Worm (Caenorhabditis elegans): ENCODE data around the gene bbs-4.

bbs-4 gene

DNA sequence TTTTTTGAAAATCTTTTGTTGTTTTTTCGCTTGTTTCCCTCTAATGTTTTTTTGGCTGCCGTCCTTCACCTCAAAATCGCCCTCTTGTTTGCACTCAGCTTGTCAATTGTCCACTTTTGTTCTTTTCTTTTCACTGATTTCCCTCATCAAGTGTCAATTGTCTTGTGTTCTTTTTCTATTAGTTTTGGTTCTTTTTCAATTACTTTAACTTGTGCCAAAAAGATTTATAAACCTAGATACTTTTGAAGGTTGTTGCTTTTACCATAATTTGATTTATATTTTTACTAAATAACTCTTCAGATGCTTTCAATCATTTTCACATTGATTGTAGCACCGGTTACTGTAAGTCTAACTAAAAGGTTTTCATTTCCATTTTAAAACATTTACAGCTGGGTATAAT, 43.5 kb downstream of the bbs-4 start, which contains the start of gene C48B4.13:
TSS of gene C48B4.13 (plus strand) at position 301 of the 400 bp plus-strand sequence.
- TF ChIP-seq Y48G9A.11 (GFP tag; IDR thresholded peaks at IDR 0.05) = no peak
- no peak for TF ChIP-seq zfp-2 (tag; optimal IDR thresholded peaks at IDR 0.05)
- TF ChIP-seq egl-43 (GFP tag; IDR thresholded peaks at IDR 0.05) = no peak
- no peak for TF ChIP-seq nhr-6 (tag; optimal IDR thresholded peaks at IDR 0.05)
- no peak for TF ChIP-seq zip-11 (GFP tag; IDR thresholded peaks at IDR 0.05)
- no peak for TF ChIP-seq tra-1 (GFP tag; IDR thresholded peaks at IDR 0.05)

DNA sequence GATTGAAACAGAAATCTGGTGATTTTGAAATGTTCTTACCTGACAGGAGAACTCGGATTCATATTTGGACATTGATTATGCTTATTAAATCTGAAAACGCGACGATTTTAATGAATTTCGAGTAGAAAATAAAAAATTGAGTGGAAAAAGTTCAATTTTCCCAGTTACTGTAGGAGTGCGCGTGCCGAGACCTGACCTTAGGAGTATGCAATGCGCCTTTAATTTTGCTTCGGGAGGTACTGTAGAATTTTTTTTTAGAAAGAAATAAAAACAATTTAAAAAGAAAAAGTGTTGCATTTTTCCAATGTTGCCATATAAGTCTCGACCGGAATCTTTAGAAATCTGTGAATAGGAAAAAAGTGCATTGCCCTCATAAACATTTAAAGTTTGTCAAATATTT, 46.0 kb downstream of the bbs-4 start, which contains the start of gene C48B4.11:
TSS of gene C48B4.11 (minus strand) at position 143 of the 400 bp plus-strand sequence.
- TF ChIP-seq jun-1 (tag; optimal IDR thresholded peaks at IDR 0.05) = no peak

ce11 chrIII:9564410-9564809, 47.6 kb downstream of the bbs-4 start, which contains the start of gene C48B4.10:
TSS of gene C48B4.10 (minus strand) at chrIII:9564510.
- TF ChIP-seq mep-1 (tag; optimal IDR thresholded peaks at IDR 0.05) (no peak), unc-62 (GFP tag; optimal IDR thresholded peaks at IDR 0.05 in 1 of 2) (no peak), unc-62 (tag; optimal IDR thresholded peaks at IDR 0.05) (no peak), saeg-2 (GFP tag; IDR thresholded peaks at IDR 0.05) (no peak), nhr-25 (tag; optimal IDR thresholded peaks at IDR 0.05; ENCODE audit: borderline replicate concordance, insufficient read depth) (no peak), lsy-2 (tag; optimal IDR thresholded peaks at IDR 0.05) (no peak), T20F7.1 (GFP tag; optimal IDR thresholded peaks at IDR 0.05) (no peak), lin-13 (GFP tag; optimal IDR thresholded peaks at IDR 0.05) (no peak), spr-1 (tag; optimal IDR thresholded peaks at IDR 0.05) (no peak), ceh-44 (GFP tag; IDR thresholded peaks at IDR 0.05) (no peak)

DNA sequence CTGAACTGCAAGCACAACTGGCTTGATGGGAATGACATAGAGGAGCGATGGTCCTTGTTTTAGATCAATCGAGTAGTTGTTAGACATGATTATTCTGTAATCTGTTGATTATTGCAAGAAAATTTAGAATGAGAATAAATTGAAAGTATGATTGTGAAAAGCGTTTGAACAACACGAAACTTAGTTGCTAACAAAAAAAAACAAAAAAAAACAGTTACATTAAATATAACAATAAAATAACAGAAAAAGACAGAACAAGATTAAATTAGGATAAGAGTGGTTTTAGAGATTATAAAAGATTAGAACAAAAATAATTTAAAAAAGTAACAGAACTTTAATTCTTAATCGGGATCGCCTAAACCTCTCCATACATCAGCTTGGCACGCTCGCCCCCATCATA, 48.8 kb downstream of the bbs-4 start, which contains the start of gene C48B4.9:
TSS of gene C48B4.9 (minus strand) at position 101 of the 400 bp plus-strand sequence.
- TF ChIP-seq snpc-1.2 (GFP tag; IDR thresholded peaks at IDR 0.05) = no peak
- no peak for TF ChIP-seq ceh-82 (tag; optimal IDR thresholded peaks at IDR 0.05)
- no peak for TF ChIP-seq rbr-2 (tag; optimal IDR thresholded peaks at IDR 0.05)
- no peak for TF ChIP-seq lin-38 (GFP tag; IDR thresholded peaks at IDR 0.05)
- no peak for TF ChIP-seq nhr-102 (tag; optimal IDR thresholded peaks at IDR 0.05)
- TF ChIP-seq unc-62 (GFP tag; optimal IDR thresholded peaks at IDR 0.05 in 1 of 2) = no peak
- no peak for TF ChIP-seq unc-62 (tag; optimal IDR thresholded peaks at IDR 0.05)
- TF ChIP-seq Y75B8A.6 (GFP tag; IDR thresholded peaks at IDR 0.05) = no peak
- TF ChIP-seq F10B5.3 (tag; optimal IDR thresholded peaks at IDR 0.05) = no peak
- TF ChIP-seq daf-8 (GFP tag; IDR thresholded peaks at IDR 0.05) = no peak
- TF ChIP-seq dmd-6 (GFP tag; IDR thresholded peaks at IDR 0.05) = no peak

DNA sequence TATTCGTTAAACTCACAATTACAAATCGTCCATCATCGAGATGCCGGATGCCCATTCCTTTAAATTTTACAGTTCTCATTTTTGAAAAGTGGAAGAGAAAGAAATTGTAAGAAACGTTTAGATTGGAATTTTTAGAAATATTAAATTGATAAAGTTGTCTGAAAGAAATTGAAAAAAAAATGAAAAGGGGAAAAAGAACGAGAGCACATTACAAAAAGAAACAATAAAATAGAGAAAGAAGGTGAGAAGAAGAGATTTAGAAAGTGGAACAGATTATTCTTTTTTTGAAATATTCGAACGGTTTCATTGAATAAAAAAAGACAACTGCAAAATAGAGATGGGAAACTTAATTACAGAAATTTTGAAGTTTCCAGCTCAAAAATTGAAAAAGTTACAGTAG, 50.8 kb downstream of the bbs-4 start, which contains the start of gene C48B4.8:
TSS of gene C48B4.8 (minus strand) at position 101 of the 400 bp plus-strand sequence.
- TF ChIP-seq snpc-4 (tag; optimal IDR thresholded peaks at IDR 0.05) (no peak), daf-16 (GFP tag; optimal IDR thresholded peaks at IDR 0.05) (no peak), daf-16 (tag; optimal IDR thresholded peaks at IDR 0.05) (no peak), gei-8 (GFP tag; optimal IDR thresholded peaks at IDR 0.05) (no peak), set-16 (GFP tag; IDR thresholded peaks at IDR 0.05) (no peak), egl-27 (tag; optimal IDR thresholded peaks at IDR 0.05) (no peak), nhr-6 (tag; optimal IDR thresholded peaks at IDR 0.05) (no peak), jun-1 (tag; optimal IDR thresholded peaks at IDR 0.05) (no peak), rbr-2 (tag; optimal IDR thresholded peaks at IDR 0.05) (no peak), ceh-32 (tag; optimal IDR thresholded peaks at IDR 0.05; ENCODE audit: poor library complexity) (no peak), lin-38 (GFP tag; IDR thresholded peaks at IDR 0.05) (no peak), skn-1 (tag; optimal IDR thresholded peaks at IDR 0.05) (no peak), mes-2 (tag; optimal IDR thresholded peaks at IDR 0.05; ENCODE audit: poor library complexity, severe bottlenecking) (no peak), spr-3 (GFP tag; optimal IDR thresholded peaks at IDR 0.05) (no peak), pha-4 (GFP tag; IDR thresholded peaks at IDR 0.05) (no peak), pha-4 (tag; optimal IDR thresholded peaks at IDR 0.05) (no peak)

All from whole organism, L4 larva.